Worm (Caenorhabditis elegans): ENCODE results near the gene Y57G7A.2.

DNA sequence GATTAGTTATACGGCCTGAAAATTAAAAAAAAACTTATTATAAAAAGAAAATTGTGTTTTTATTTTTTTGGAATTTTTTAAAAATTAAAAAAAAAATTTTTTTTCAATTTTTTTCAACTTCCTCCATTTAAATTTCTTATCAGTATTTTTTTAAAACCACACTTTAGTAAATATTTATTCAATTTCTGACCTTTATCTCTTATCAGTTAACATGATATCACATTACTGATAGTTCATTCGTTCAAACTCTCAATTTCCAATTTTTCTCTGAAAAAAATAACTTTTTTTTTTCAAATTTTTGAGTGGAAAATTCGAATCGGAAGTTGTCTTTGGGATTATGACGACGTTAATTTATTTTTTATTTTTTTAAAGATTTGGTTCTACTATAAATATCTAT, 1.8 kb downstream of the Y57G7A.2 start:
- no peak for TF ChIP-seq lir-3 (tag; optimal IDR thresholded peaks at IDR 0.05)
- TF ChIP-seq nhr-25 (tag; optimal IDR thresholded peaks at IDR 0.05; ENCODE audit: borderline replicate concordance, insufficient read depth), result no peak
- no peak for TF ChIP-seq lin-13 (GFP tag; optimal IDR thresholded peaks at IDR 0.05)
- TF ChIP-seq lin-15B (tag; optimal IDR thresholded peaks at IDR 0.05), result no peak
- no peak for TF ChIP-seq zag-1 (tag; optimal IDR thresholded peaks at IDR 0.05)
- no peak for TF ChIP-seq fkh-10 (GFP tag; optimal IDR thresholded peaks at IDR 0.05)
- TF ChIP-seq ces-1 (GFP tag; optimal IDR thresholded peaks at IDR 0.05), result no peak
- TF ChIP-seq nhr-237 (tag; optimal IDR thresholded peaks at IDR 0.05), result no peak
- TF ChIP-seq nhr-11 (tag; optimal IDR thresholded peaks at IDR 0.05), result no peak
- no peak for TF ChIP-seq ceh-82 (tag; optimal IDR thresholded peaks at IDR 0.05)
